Fruit fly (Drosophila melanogaster) S2 (cell line): ENCODE data around the gene mus201.

Source experiments
- CG8478 ChIP-seq: fragments of >200 bp; optimal IDR thresholded peaks from 2 replicates; lab custom pipeline; 2018
- CTCF ChIP-seq, 2 experiments: fragments of >200 bp; optimal IDR thresholded peaks; 2 replicates each; lab custom pipeline; 2018

DNA sequence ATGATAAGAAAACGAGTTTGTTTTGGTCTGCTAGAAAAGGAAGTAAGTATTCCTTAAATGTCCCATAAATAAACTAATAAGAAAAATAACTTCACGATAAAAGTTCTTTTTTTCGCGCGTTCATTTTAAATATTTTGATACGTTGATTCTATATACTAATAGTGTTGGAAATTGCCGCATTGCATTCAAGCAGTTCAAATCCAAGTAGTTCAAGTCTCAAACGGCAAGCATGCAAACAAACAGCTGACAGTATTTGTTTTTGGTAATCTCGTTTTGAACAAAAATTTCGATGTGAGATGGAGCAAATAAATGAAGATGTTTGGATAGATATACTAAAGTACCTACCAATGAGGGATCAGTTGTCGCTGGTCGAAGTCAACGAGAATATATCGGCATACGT, 50.8 kb downstream of the mus201 start, which contains the start of gene CG13088:
- TF ChIP-seq CG8478 (no peak), CTCF (optimal IDR thresholded peaks at IDR 0.05; lab: Kevin White, UChicago) (peak in 1 of 2 experiments; percentile 10)
